Fruit fly (Drosophila melanogaster): ENCODE results near the gene CG5177.

CG5177 gene

DNA sequence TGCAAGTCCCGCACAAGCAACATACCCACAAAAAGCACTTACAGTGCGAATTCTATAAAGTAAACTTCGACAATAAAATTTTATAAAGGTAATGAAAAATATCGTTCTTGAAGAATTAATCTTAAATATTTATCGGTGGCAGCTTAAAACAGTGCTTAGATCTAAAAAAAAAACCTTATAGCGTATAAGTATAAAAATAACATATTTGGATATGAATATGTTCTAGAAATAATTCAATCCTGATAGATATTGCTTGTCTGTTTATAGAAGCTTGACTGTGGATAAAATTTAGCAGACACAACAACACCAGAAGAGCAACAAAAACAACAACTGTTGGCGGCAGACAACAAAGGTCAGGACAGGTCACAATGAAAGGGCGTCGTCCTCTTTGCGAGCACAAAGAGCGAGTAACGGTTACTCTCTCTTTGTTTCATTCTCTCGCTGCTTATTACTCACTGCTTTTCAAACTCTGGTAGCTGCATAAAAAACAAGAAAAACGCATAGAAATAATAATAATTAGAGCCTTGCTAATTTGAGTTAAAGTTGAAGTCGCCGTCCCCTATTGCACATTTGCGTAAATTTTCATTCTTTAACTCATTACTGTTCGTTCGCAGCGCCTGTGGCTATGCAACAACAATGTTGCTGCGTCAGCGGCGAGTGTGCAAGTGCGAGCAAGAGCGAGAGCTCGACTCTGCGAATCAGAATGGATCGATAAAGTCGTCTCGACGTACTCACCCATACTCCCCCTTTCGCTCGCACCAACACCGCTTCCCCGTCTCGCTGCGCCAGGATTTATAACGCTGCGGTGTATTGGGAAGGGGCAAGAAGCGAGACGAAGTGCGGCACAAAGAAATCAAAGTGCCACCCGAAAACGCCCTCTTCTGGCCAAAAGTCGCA, 14.6 kb downstream of the CG5177 start:
- no peak for TF ChIP-seq rn (GFP tag; IDR thresholded peaks at IDR 0.05)
- TF ChIP-seq fd96Ca (GFP tag; IDR thresholded peaks at IDR 0.05) = no peak; the same call in 2 of the 3 replicates
- peak; percentile 45 for TF ChIP-seq CG8301 (tag; optimal IDR thresholded peaks at IDR 0.05)
- no peak for TF ChIP-seq D1 (tag; optimal IDR thresholded peaks at IDR 0.05)
- peak; percentile 58 for TF ChIP-seq CG14655 (GFP tag; optimal IDR thresholded peaks at IDR 0.05)
- TF ChIP-seq Pif1B (GFP tag; optimal IDR thresholded peaks at IDR 0.05) = peak; percentile 39
- peak; percentile 57 for TF ChIP-seq Snoo (tag; optimal IDR thresholded peaks at IDR 0.05)
- TF ChIP-seq CG4496 (GFP tag; IDR thresholded peaks at IDR 0.05) = no peak
- TF ChIP-seq CG32121 (GFP tag; IDR thresholded peaks at IDR 0.05) = peak; percentile 28; the same call in 1 of the 2 replicates
- TF ChIP-seq Pif1A (GFP tag; optimal IDR thresholded peaks at IDR 0.05) = peak; percentile 55
- TF ChIP-seq CG34367 (tag; optimal IDR thresholded peaks at IDR 0.05) = peak; percentile 59
- peak; percentile 38; the same call in 1 of the 2 replicates for TF ChIP-seq CG12605 (GFP tag; IDR thresholded peaks at IDR 0.05)
- peak; percentile 74 for TF ChIP-seq CG9948 (tag; optimal IDR thresholded peaks at IDR 0.05)
- TF ChIP-seq gl (tag; optimal IDR thresholded peaks at IDR 0.05) = no peak
- peak; percentile 82 for TF ChIP-seq CG8159 (tag; optimal IDR thresholded peaks at IDR 0.05)
- TF ChIP-seq EcR (GFP tag; optimal IDR thresholded peaks at IDR 0.05) = peak; percentile 97
- no peak for TF ChIP-seq CG10348 (GFP tag; IDR thresholded peaks at IDR 0.05)
- peak; percentile 81 for TF ChIP-seq CG15710 (tag; optimal IDR thresholded peaks at IDR 0.05)
- TF ChIP-seq CG13204 (GFP tag; optimal IDR thresholded peaks at IDR 0.05) = peak; percentile 23
- TF ChIP-seq CG17806 (tag; optimal IDR thresholded peaks at IDR 0.05) = peak; percentile 65
- no peak for TF ChIP-seq Ets98B (GFP tag; IDR thresholded peaks at IDR 0.05)

DNA sequence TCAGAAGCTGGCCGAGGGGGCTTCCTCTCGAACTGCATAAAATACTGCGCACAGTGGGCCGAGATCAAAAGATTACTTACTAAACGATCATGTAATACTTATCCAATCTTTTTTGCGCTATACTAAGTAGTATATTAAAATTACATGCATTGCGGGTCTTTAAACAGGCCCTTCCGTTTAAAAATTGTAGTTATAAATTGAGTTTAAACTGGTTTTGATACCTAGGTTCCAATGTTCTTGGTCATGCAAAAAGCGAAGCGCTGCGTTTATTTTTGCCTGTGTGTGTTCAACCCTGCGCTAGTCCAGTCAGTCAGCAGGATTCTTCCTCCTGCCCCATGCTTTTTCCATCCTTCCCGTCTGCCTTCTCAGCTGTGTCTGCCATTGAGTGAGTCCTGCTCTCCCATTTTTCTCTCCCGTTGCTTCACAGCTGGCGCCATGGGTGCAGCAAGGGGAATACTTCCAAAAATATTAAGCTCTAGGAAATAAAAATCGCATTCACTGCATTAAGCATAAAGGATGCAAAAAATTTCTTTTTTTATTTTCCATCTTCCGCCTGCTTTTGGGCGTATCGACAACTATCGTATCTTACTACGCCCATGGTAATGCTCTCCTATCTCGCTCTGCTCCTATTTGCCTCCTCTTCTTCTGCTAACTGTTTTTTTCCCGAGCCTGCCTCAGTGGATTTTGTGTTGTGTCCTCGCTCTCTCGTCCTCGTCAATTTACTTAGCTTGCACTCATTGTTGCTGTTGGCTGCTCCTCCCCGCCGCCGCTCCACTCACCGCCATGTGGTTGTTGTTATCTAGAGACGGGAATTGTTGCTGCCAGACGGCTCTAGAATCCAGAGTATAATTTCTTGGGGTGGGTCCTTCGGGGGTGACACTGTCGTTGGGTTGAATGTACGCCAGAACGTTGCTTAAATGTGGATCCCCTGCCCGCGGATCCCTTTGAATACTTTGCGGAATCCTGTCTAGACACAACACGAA, 15.6 kb downstream of the CG5177 start:
- TF ChIP-seq EcR (GFP tag; optimal IDR thresholded peaks at IDR 0.05) (peak; percentile 90), D1 (tag; optimal IDR thresholded peaks at IDR 0.05) (peak; percentile 38), CG14655 (GFP tag; optimal IDR thresholded peaks at IDR 0.05) (peak; percentile 81), CG8159 (tag; optimal IDR thresholded peaks at IDR 0.05) (peak; percentile 92), Ets98B (GFP tag; IDR thresholded peaks at IDR 0.05) (peak; percentile 64), CG4496 (GFP tag; IDR thresholded peaks at IDR 0.05) (no peak; the same call in 2 of the 3 replicates), CG8301 (tag; optimal IDR thresholded peaks at IDR 0.05) (peak; percentile 68), CG15710 (tag; optimal IDR thresholded peaks at IDR 0.05) (peak; percentile 96), rn (GFP tag; IDR thresholded peaks at IDR 0.05) (peak; percentile 76), Pif1A (GFP tag; optimal IDR thresholded peaks at IDR 0.05) (peak; percentile 86), gl (tag; optimal IDR thresholded peaks at IDR 0.05) (peak; percentile 63), CG9948 (tag; optimal IDR thresholded peaks at IDR 0.05) (peak; percentile 78), Pif1B (GFP tag; optimal IDR thresholded peaks at IDR 0.05) (peak; percentile 74), CG12605 (GFP tag; IDR thresholded peaks at IDR 0.05) (peak; percentile 57), Snoo (tag; optimal IDR thresholded peaks at IDR 0.05) (peak; percentile 68), CG10348 (GFP tag; IDR thresholded peaks at IDR 0.05) (no peak), CG32121 (GFP tag; IDR thresholded peaks at IDR 0.05) (peak; percentile 64), fd96Ca (GFP tag; IDR thresholded peaks at IDR 0.05) (peak; percentile 88), CG17806 (tag; optimal IDR thresholded peaks at IDR 0.05) (peak; percentile 84), CG13204 (GFP tag; optimal IDR thresholded peaks at IDR 0.05) (peak; percentile 77), CG34367 (tag; optimal IDR thresholded peaks at IDR 0.05) (peak; percentile 76)

DNA sequence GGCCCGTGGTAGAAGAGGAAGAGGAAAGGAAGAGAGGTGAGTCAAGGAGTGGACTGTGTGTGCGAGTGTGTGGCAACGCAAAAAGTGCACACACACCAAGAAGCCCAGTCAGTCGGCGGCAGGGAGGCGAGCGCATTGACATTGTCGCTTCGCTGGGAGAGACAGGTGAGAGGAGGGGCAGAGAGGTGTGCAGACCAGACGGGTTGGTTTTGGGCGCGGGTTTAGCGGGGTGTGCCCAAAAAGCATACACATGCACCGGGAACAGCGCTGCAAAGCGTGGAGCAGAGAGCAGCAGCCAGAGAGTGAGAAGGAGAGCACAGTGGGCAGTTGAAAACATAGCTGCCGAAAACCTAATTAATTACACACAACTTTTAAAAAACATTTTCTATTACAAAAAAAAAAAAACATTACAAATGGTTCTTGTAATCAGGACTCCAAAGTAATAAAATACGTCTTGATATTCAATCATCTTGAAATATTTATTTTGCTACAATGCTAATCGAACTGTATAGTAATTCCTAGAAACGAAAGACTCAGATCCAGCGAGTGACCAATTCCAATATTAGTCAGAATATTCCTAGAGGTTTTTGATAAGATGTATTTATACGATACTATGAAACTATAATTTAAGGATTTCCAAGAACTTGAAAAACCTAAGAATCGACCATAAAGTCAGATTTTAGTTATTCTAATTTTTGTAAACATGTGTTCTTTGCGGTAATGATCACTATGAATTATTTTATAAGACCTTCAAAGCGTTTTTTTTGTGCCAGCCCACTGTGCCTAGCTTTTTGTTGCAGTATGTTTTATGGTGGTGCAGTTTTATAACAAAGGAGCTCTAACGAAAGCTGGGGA, 17.6 kb downstream of the CG5177 start:
- TF ChIP-seq CG9948 (tag; optimal IDR thresholded peaks at IDR 0.05) = peak; percentile 67
- no peak for TF ChIP-seq gl (tag; optimal IDR thresholded peaks at IDR 0.05)
- peak; percentile 91 for TF ChIP-seq Snoo (tag; optimal IDR thresholded peaks at IDR 0.05)
- TF ChIP-seq EcR (GFP tag; optimal IDR thresholded peaks at IDR 0.05) = peak; percentile 99
- peak; percentile 84 for TF ChIP-seq CG14655 (GFP tag; optimal IDR thresholded peaks at IDR 0.05)
- TF ChIP-seq CG12605 (GFP tag; IDR thresholded peaks at IDR 0.05) = peak; percentile 70; the same call in 1 of the 2 replicates
- TF ChIP-seq fd96Ca (GFP tag; IDR thresholded peaks at IDR 0.05) = peak; percentile 70; the same call in 2 of the 3 replicates
- TF ChIP-seq CG32121 (GFP tag; IDR thresholded peaks at IDR 0.05) = peak; percentile 77
- peak; percentile 76 for TF ChIP-seq Ets98B (GFP tag; IDR thresholded peaks at IDR 0.05)
- no peak for TF ChIP-seq D1 (tag; optimal IDR thresholded peaks at IDR 0.05)
- TF ChIP-seq CG8301 (tag; optimal IDR thresholded peaks at IDR 0.05) = peak; percentile 67
- peak; percentile 83 for TF ChIP-seq CG8159 (tag; optimal IDR thresholded peaks at IDR 0.05)
- TF ChIP-seq CG10348 (GFP tag; IDR thresholded peaks at IDR 0.05) = 0 out of 2 replicates have a peak, but pooled peaks have one; percentile 18
- TF ChIP-seq CG34367 (tag; optimal IDR thresholded peaks at IDR 0.05) = peak; percentile 68
- peak; percentile 64 for TF ChIP-seq CG17806 (tag; optimal IDR thresholded peaks at IDR 0.05)
- peak; percentile 80 for TF ChIP-seq CG13204 (GFP tag; optimal IDR thresholded peaks at IDR 0.05)
- peak; percentile 65 for TF ChIP-seq CG15710 (tag; optimal IDR thresholded peaks at IDR 0.05)
- TF ChIP-seq Pif1A (GFP tag; optimal IDR thresholded peaks at IDR 0.05) = peak; percentile 63
- peak; percentile 82 for TF ChIP-seq CG4496 (GFP tag; IDR thresholded peaks at IDR 0.05)
- TF ChIP-seq rn (GFP tag; IDR thresholded peaks at IDR 0.05) = 0 out of 2 replicates have a peak, but pooled peaks have one; percentile 6
- TF ChIP-seq Pif1B (GFP tag; optimal IDR thresholded peaks at IDR 0.05) = peak; percentile 16

All from whole organism, pupa.